Fruit fly (Drosophila melanogaster) whole organism, embryonic: ENCODE data around the gene CG14931.

ENCODE experiments used
- CG10267 ChIP-seq: fragments of 200-800 bp; sonication (Bioruptor generic); optimal IDR thresholded peaks from 2 replicates; lab custom pipeline; 2018; ENCODE audit warnings: missing biosample characterization, mild to moderate bottlenecking, missing genetic modification characterization, moderate library complexity
- CG12071 ChIP-seq: fragments of 200-800 bp; sonication (Bioruptor generic); optimal IDR thresholded peaks from 3 replicates; lab custom pipeline; 2018; ENCODE audit warnings: missing biosample characterization, mild to moderate bottlenecking, missing genetic modification characterization
- CG14667 ChIP-seq: fragments of 200-800 bp; sonication (Bioruptor generic); IDR thresholded peaks from 2 replicates; pipeline ENCODE4 v1.3.6; 2022; ENCODE audit warnings: missing biosample characterization, missing genetic modification characterization
- CG15073 ChIP-seq: fragments of 200-800 bp; sonication (Bioruptor generic); optimal IDR thresholded peaks from 2 replicates; lab custom pipeline; 2016; ENCODE audit warnings: missing biosample characterization, missing genetic modification characterization
- CG15479 ChIP-seq: fragments of 200-800 bp; sonication (Bioruptor generic); optimal IDR thresholded peaks from 3 replicates; lab custom pipeline; 2019; ENCODE audit warnings: missing biosample characterization, mild to moderate bottlenecking, missing genetic modification characterization, moderate library complexity
- CG17359 ChIP-seq: fragments of 200-800 bp; sonication (Bioruptor generic); optimal IDR thresholded peaks from 3 replicates; lab custom pipeline; 2018; ENCODE audit warnings: missing biosample characterization, mild to moderate bottlenecking, missing genetic modification characterization, moderate library complexity
- CG18262 ChIP-seq: fragments of 200-800 bp; optimal IDR thresholded peaks from 3 replicates; lab custom pipeline; 2019; ENCODE audit warnings: missing biosample characterization, mild to moderate bottlenecking, missing genetic modification characterization, moderate library complexity
- CG6272 ChIP-seq: fragments of 200-800 bp; sonication (Bioruptor generic); IDR thresholded peaks from 2 replicates; pipeline ENCODE4 v1.3.6; 2022; ENCODE audit warnings: missing biosample characterization, missing genetic modification characterization
- CG7987 ChIP-seq: fragments of 200-800 bp; sonication (Bioruptor generic); optimal IDR thresholded peaks from 2 replicates; lab custom pipeline; 2018; ENCODE audit warnings: missing biosample characterization, mild to moderate bottlenecking, missing genetic modification characterization, moderate library complexity
- CG8089 ChIP-seq: fragments of 200-800 bp; sonication (Bioruptor generic); optimal IDR thresholded peaks from 3 replicates; lab custom pipeline; 2016; ENCODE audit warnings: missing biosample characterization, missing genetic modification characterization
- CG8765 ChIP-seq: fragments of 200-800 bp; sonication (Bioruptor generic); IDR thresholded peaks from 2 replicates; pipeline ENCODE4 v1.3.6; 2022; ENCODE audit warnings: missing biosample characterization, missing genetic modification characterization
- CG8944 ChIP-seq: fragments of 200-800 bp; sonication (Bioruptor generic); optimal IDR thresholded peaks from 3 replicates; lab custom pipeline; 2016; ENCODE audit warnings: missing biosample characterization, missing genetic modification characterization
- CG9932 ChIP-seq: fragments of 200-800 bp; sonication (Bioruptor generic); IDR thresholded peaks from 2 replicates; pipeline ENCODE4 v1.3.6; 2022; ENCODE audit warnings: missing biosample characterization, missing genetic modification characterization
- Dll ChIP-seq: fragments of 200-800 bp; sonication (Bioruptor generic); IDR thresholded peaks from 4 replicates; pipeline ENCODE4 v1.3.6; 2022; ENCODE audit warnings: missing biosample characterization, missing genetic modification characterization; ENCODE audit not compliant: partially characterized antibody
- Ets65A ChIP-seq: fragments of 200-800 bp; sonication (Bioruptor generic); peaks from one replicate; lab custom pipeline; 2016; ENCODE audit warnings: missing biosample characterization, missing genetic modification characterization
- Fer1 ChIP-seq: fragments of 200-800 bp; sonication (Bioruptor generic); optimal IDR thresholded peaks from 2 replicates; lab custom pipeline; 2017; ENCODE audit warnings: missing biosample characterization, mild to moderate bottlenecking, missing genetic modification characterization
- H15 ChIP-seq: fragments of 200-800 bp; sonication (Bioruptor generic); IDR thresholded peaks from 3 replicates; pipeline ENCODE4 v1.3.6; 2022; ENCODE audit warnings: missing biosample characterization, missing genetic modification characterization
- HHEX ChIP-seq: fragments of 200-800 bp; sonication (Bioruptor generic); optimal IDR thresholded peaks from 3 replicates; lab custom pipeline; 2017; ENCODE audit warnings: missing biosample characterization, mild to moderate bottlenecking, missing genetic modification characterization, missing genetic modification reagents
- Hey ChIP-seq: fragments of 200-800 bp; sonication (Bioruptor generic); optimal IDR thresholded peaks from 3 replicates; lab custom pipeline; 2018; ENCODE audit warnings: missing biosample characterization, mild to moderate bottlenecking, missing genetic modification characterization
- Max ChIP-seq: fragments of 200-800 bp; sonication (Bioruptor generic); optimal IDR thresholded peaks from 2 replicates; lab custom pipeline; 2016; ENCODE audit warnings: missing biosample characterization, mild to moderate bottlenecking, missing genetic modification characterization
- Mes4 ChIP-seq: fragments of 200-800 bp; sonication (Bioruptor generic); optimal IDR thresholded peaks from 2 replicates; lab custom pipeline; 2016; ENCODE audit warnings: missing biosample characterization, missing genetic modification characterization
- Oaz ChIP-seq: fragments of 200-800 bp; sonication (Bioruptor generic); IDR thresholded peaks from 2 replicates; pipeline ENCODE4 v1.3.6; 2022; ENCODE audit warnings: missing biosample characterization, missing genetic modification characterization
- Pdp1 ChIP-seq, 2 experiments: fragments of 200-800 bp; sonication (Bioruptor generic); optimal IDR thresholded peaks; 3 replicates each; lab custom pipeline; 2016; ENCODE audit warnings: missing biosample characterization in 2 of 2, missing genetic modification characterization in 2 of 2, mild to moderate bottlenecking in 1 of 2, moderate library complexity in 1 of 2
- Poxn ChIP-seq: fragments of 200-800 bp; sonication (Bioruptor generic); IDR thresholded peaks from 2 replicates; pipeline ENCODE4 v1.3.6; 2022; ENCODE audit warnings: missing biosample characterization, missing genetic modification characterization
- Ravus ChIP-seq: fragments of 200-800 bp; sonication (Bioruptor generic); IDR thresholded peaks from 2 replicates; pipeline ENCODE4 v1.3.6; 2022; ENCODE audit warnings: missing biosample characterization, missing genetic modification characterization
- Rx ChIP-seq: fragments of 200-800 bp; sonication (Bioruptor generic); IDR thresholded peaks from 2 replicates; pipeline ENCODE4 v1.3.6; 2022; ENCODE audit warnings: missing biosample characterization, missing genetic modification characterization
- Taf1 ChIP-seq: fragments of 200-800 bp; sonication (Bioruptor generic); IDR thresholded peaks from 2 replicates; pipeline ENCODE4 v1.3.6; 2022; ENCODE audit warnings: missing biosample characterization, missing genetic modification characterization
- ab ChIP-seq: fragments of 200-800 bp; sonication (Bioruptor generic); optimal IDR thresholded peaks from 2 replicates; lab custom pipeline; 2016; ENCODE audit warnings: missing biosample characterization, missing genetic modification characterization
- ash1 ChIP-seq: fragments of 200-800 bp; sonication (Bioruptor generic); optimal IDR thresholded peaks from 2 replicates; lab custom pipeline; 2018; ENCODE audit warnings: missing biosample characterization, mild to moderate bottlenecking, missing genetic modification characterization
- bigmax ChIP-seq: fragments of 200-800 bp; sonication (Bioruptor generic); optimal IDR thresholded peaks from 2 replicates; lab custom pipeline; 2018; ENCODE audit warnings: missing biosample characterization, mild to moderate bottlenecking, missing genetic modification characterization
- ci ChIP-seq: fragments of 200-800 bp; sonication (Bioruptor generic); IDR thresholded peaks from 3 replicates; pipeline ENCODE4 v1.3.6; 2022; ENCODE audit warnings: missing biosample characterization, missing genetic modification characterization
- danr ChIP-seq: fragments of 200-800 bp; sonication (Bioruptor generic); IDR thresholded peaks from 2 replicates; pipeline ENCODE4 v1.3.6; 2022; ENCODE audit warnings: missing biosample characterization, missing genetic modification characterization
- dimm ChIP-seq: fragments of 200-800 bp; sonication (Bioruptor generic); IDR thresholded peaks from 2 replicates; pipeline ENCODE4 v1.3.6; 2022; ENCODE audit warnings: missing biosample characterization, missing genetic modification characterization
- dmrt99B ChIP-seq: fragments of 200-800 bp; sonication (Bioruptor generic); optimal IDR thresholded peaks from 2 replicates; lab custom pipeline; 2018; ENCODE audit warnings: missing biosample characterization, mild to moderate bottlenecking, missing genetic modification characterization, moderate library complexity
- fru ChIP-seq: fragments of >200 bp; optimal IDR thresholded peaks from 2 replicates; lab custom pipeline; 2017
- insv ChIP-seq, 2 experiments: fragments of 200-800 bp; sonication (Bioruptor generic); optimal IDR thresholded peaks; 3 replicates each; lab custom pipeline; 2016 to 2018; ENCODE audit warnings: missing biosample characterization in 2 of 2, missing genetic modification characterization in 2 of 2
- knrl ChIP-seq: fragments of 200-800 bp; sonication (Bioruptor generic); IDR thresholded peaks from 3 replicates; pipeline ENCODE4 v1.3.6; 2022; ENCODE audit warnings: missing biosample characterization, missing genetic modification characterization; ENCODE audit not compliant: partially characterized antibody
- pum ChIP-seq: fragments of 200-800 bp; sonication (Bioruptor generic); optimal IDR thresholded peaks from 2 replicates; lab custom pipeline; 2016; ENCODE audit warnings: missing biosample characterization, missing genetic modification characterization
- sqz ChIP-seq: fragments of 200-800 bp; sonication (Bioruptor generic); optimal IDR thresholded peaks from 3 replicates; lab custom pipeline; 2018; ENCODE audit warnings: missing biosample characterization, mild to moderate bottlenecking, missing genetic modification characterization
- sr ChIP-seq: fragments of 200-800 bp; sonication (Bioruptor generic); IDR thresholded peaks from 3 replicates; pipeline ENCODE4 v1.3.6; 2022; ENCODE audit warnings: missing biosample characterization, missing genetic modification characterization
- tll ChIP-seq, 2 experiments: fragments of 200-800 bp in 1 of 2; fragments of >200 bp in 1 of 2; sonication (Bioruptor generic) in 1 of 2; optimal IDR thresholded peaks; 2 replicates each; lab custom pipeline; 2017 to 2019; ENCODE audit warnings: missing biosample characterization in 2 of 2, missing genetic modification characterization in 2 of 2, mild to moderate bottlenecking in 1 of 2, moderate library complexity in 1 of 2

Gene CG14931

DNA sequence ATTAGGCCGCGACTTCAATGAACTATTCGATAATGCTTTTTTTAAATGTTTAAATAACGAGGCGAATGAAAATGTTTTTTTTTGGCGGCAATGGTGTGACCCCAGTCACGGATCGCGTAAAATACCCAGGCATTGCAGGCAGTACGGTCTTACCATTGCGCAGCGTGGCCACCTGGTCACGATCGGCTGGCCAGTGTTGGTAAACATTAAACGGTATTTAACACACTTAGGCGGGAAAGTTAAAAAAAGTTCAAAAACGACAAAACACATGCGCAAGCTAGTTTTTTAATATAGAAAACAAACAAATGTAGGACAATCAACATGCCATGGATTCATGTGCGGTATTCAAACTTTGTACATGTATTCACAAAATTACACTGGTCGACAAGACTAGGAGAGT, 41.1 kb downstream of the CG14931 start, which contains the start of gene esc (continued):
- TF ChIP-seq CG15479 (GFP tag; lab: Kevin White, UChicago) (no peak), tll (GFP tag; optimal IDR thresholded peaks at IDR 0.05; lab: Kevin White, UChicago) (no peak), Max (GFP tag; lab: Kevin White, UChicago) (no peak), ci (GFP tag; lab: Robert Waterston, UW) (no peak), CG7987 (GFP tag; lab: Kevin White, UChicago) (no peak), dmrt99B (no peak)

- TF ChIP-seq pum (GFP tag; lab: Kevin White, UChicago), result no peak
- no peak for TF ChIP-seq CG9932
- no peak for TF ChIP-seq Fer1 (GFP tag; lab: Kevin White, UChicago)
Measured at dm6 chr2L:11833786-11834185, 45.7 kb downstream of the CG14931 start, which contains the start of gene CG45011. Gene CG45011 (plus strand): TSS chr2L:11834086.

- TF ChIP-seq knrl (GFP tag; lab: Robert Waterston, UW), result no peak
- no peak for TF ChIP-seq Hey (tag; lab: Kevin White, UChicago)
- no peak for TF ChIP-seq H15 (GFP tag; lab: Robert Waterston, UW)
- no peak for TF ChIP-seq CG14667
- no peak for TF ChIP-seq Pdp1 (GFP tag; optimal IDR thresholded peaks at IDR 0.05; lab: Kevin White, UChicago)
- no peak for TF ChIP-seq Taf1 (GFP tag; lab: Robert Waterston, UW)
- TF ChIP-seq CG6272 (GFP tag; lab: Robert Waterston, UW), result no peak
- TF ChIP-seq Ravus (GFP tag; lab: Robert Waterston, UW), result no peak
- no peak for TF ChIP-seq CG8089
- no peak for TF ChIP-seq CG10267 (tag; lab: Kevin White, UChicago)
- no peak for TF ChIP-seq danr (GFP tag; lab: Robert Waterston, UW)
Measured at dm6 chr2L:11834308-11834707, 46.2 kb downstream of the CG14931 start, which contains the start of gene CG45012. Gene CG45012 (plus strand): TSS chr2L:11834608.

DNA sequence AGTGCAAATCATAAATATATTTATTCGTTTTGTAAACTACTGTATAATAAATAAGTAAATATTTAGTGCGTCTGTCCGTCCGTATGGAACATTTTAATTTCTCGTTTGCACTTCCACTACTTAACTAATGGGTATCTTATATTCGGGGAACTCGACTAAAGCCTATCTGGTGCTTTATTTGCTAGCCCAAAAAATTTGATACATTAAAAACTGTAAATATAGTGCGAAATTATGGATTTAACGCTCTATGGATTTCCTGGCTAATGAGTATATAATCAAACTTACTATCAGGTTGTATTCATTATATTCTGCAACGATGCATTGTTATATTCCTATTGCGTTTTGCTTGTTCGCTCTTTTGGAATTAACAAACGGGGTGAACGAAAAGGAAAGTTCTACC, 48.8 kb downstream of the CG14931 start, which contains the start of gene Sfp33A4:
Gene Sfp33A4 (plus strand): TSS at position 301 of the 400 bp plus-strand sequence.
- TF ChIP-seq bigmax, result no peak
- no peak for TF ChIP-seq sqz (GFP tag; lab: Kevin White, UChicago)
- TF ChIP-seq Ets65A (GFP tag; lab: Kevin White, UChicago), result peak; percentile 4
- no peak for TF ChIP-seq fru (lab: Kevin White, UChicago)
- TF ChIP-seq Dll (GFP tag; lab: Robert Waterston, UW), result no peak
- TF ChIP-seq CG8944 (GFP tag; lab: Kevin White, UChicago), result no peak
- TF ChIP-seq, all 482 proteins: peak for 1

dm6 chr2L:11837413-11837812, 49.3 kb downstream of the CG14931 start, which contains the start of gene Sfp33A2:
Gene Sfp33A2 (plus strand): TSS chr2L:11837713.
- TF ChIP-seq CG18262 (tag; lab: Kevin White, UChicago) (no peak), sr (no peak), dimm (GFP tag; lab: Robert Waterston, UW) (no peak), Oaz (no peak), Poxn (GFP tag; lab: Robert Waterston, UW) (no peak), ash1 (GFP tag; lab: Kevin White, UChicago) (no peak), bigmax (no peak), HHEX (GFP tag; lab: Kevin White, UChicago) (no peak), CG17359 (tag; lab: Kevin White, UChicago) (no peak), ab (GFP tag; lab: Kevin White, UChicago) (no peak), Mes4 (no peak), Rx (GFP tag; lab: Robert Waterston, UW) (no peak), CG12071 (no peak), CG15073 (GFP tag; lab: Kevin White, UChicago) (no peak), CG8765 (GFP tag; lab: Robert Waterston, UW) (no peak), insv (GFP tag; optimal IDR thresholded peaks at IDR 0.05; lab: Kevin White, UChicago) (no peak)
